Worm (Caenorhabditis elegans): ENCODE measurements around the gene Y43F8B.9.

Gene Y43F8B.9

DNA sequence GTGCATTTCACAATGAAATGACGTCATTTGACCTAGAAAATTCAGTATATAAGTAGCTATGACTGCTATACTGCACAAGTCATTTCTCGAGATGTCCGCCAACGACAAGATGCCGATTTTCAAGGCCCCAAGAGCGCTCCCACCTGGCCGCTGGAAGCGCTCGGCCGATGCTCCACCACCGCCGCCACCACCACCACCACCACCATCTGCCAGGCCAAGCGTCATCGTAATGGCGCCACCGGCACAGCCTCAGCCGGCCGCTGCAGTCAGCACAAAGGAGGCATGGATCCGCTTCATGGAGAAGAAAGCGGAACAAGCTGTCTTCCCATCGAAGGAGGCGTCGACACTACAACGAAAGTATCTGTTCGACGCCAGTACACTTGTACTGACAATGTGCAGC is 7.3 kb downstream of the Y43F8B.9 start, which contains the start of gene Y43F8B.28:
Gene Y43F8B.28 (plus strand): TSS at position 59 of the 400 bp plus-strand sequence.
- peak; percentile 88 for TF ChIP-seq egrh-3 (GFP tag; IDR thresholded peaks at IDR 0.05)
- no peak for TF ChIP-seq Y79H2A.3 (GFP tag; conservative IDR thresholded peaks at IDR 0.05)
- TF ChIP-seq zfh-2 (GFP tag; conservative IDR thresholded peaks at IDR 0.05) = peak; percentile 87
- no peak for TF ChIP-seq unc-62 (GFP tag; optimal IDR thresholded peaks at IDR 0.05)
- TF ChIP-seq lin-26 (GFP tag; IDR thresholded peaks at IDR 0.05) = 0 out of 2 replicates have a peak, but pooled peaks have one; percentile 10

DNA sequence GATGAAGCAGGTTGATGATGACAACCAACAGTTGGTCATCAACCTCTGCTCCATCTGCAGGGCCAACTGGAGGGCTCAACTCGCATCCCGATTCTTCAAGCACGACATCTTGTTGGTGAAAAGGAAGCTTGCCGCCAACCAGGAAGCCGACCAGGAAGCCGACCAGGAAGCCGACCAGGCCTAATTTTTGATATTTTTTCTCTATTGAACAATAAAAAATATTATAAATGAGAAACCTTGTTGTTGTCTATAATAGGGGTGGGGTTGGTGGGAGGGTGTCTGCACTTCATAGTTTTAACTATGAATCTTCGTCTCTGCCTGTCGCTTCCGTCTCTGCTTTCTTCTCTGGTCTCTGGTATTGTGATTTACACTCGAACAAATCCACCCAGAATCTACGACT is 7.7 kb downstream of the Y43F8B.9 start, which contains the start of gene Y43F8B.18:
Gene Y43F8B.18 (plus strand): TSS at position 301 of the 400 bp plus-strand sequence.
- TF ChIP-seq gei-17 (GFP tag; optimal IDR thresholded peaks at IDR 0.05) (no peak), athp-1 (tag; optimal IDR thresholded peaks at IDR 0.05) (no peak), K12H6.12 (tag; optimal IDR thresholded peaks at IDR 0.05) (no peak), snpc-4 (GFP tag; optimal IDR thresholded peaks at IDR 0.05) (no peak), snpc-4 (tag; optimal IDR thresholded peaks at IDR 0.05) (no peak), ztf-22 (GFP tag; optimal IDR thresholded peaks at IDR 0.05) (no peak), ama-1 (optimal IDR thresholded peaks at IDR 0.05) (no peak), ama-1 (GFP tag; optimal IDR thresholded peaks at IDR 0.05) (no peak), let-607 (tag; optimal IDR thresholded peaks at IDR 0.05) (no peak), egl-44 (GFP tag; IDR thresholded peaks at IDR 0.05) (no peak), atf-7 (tag; optimal IDR thresholded peaks at IDR 0.05) (no peak), nfya-1 (tag; optimal IDR thresholded peaks at IDR 0.05; ENCODE audit: borderline replicate concordance, insufficient read depth) (no peak), cebp-1 (GFP tag; IDR thresholded peaks at IDR 0.05) (no peak), cebp-1 (tag; optimal IDR thresholded peaks at IDR 0.05) (no peak), dpff-1 (tag; optimal IDR thresholded peaks at IDR 0.05) (no peak), attf-3 (GFP tag; conservative IDR thresholded peaks at IDR 0.05) (no peak), ceh-100 (GFP tag; IDR thresholded peaks at IDR 0.05) (no peak)

DNA sequence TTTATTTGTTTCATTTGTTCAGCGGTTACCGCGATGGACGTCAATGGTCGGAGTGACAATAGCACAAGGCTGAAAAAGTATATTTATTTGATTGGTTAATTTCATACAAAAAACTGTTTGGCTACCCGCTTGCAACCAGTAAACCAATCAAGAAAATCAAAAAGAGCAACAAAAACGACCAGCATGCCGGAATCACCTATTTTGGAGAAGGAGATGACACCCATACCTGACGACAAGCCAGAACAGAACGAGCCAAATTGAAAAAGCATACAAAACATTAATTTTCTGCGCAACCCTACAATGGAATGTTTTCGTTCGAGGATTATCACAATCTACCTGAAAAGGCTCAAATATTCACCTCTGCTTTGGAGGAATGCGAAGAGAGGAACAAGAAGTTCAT is 12.5 kb downstream of the Y43F8B.9 start, which contains the start of gene Y43F8B.7:
Gene Y43F8B.7 (plus strand): TSS at position 301 of the 400 bp plus-strand sequence.
- TF ChIP-seq F10E7.11 (tag; optimal IDR thresholded peaks at IDR 0.05) (no peak), nfya-1 (tag; optimal IDR thresholded peaks at IDR 0.05; ENCODE audit: borderline replicate concordance, insufficient read depth) (no peak), hsf-1 (GFP tag; IDR thresholded peaks at IDR 0.05) (no peak), lag-1 (GFP tag; IDR thresholded peaks at IDR 0.05) (no peak), mel-28 (tag; optimal IDR thresholded peaks at IDR 0.05; ENCODE audit: borderline replicate concordance) (no peak)

DNA sequence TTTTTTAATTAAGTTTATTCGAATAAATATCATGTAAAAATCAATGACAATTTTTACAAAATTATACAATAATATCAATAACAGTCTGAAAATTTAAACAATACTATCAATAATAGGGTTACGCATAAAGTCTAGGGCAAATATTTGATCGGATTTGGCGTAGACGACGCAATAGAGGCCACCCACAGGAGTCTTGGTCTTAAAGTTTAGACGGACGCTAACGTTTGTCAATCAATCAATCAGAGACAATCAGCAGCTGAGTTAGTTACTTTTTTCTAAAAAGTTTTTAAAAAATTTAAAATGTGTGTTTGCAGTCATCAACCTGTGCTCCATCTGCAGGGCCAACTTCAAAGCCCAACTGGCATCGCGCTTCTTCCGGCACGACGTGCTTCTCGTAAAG is 13.3 kb downstream of the Y43F8B.9 start, which contains the start of gene Y43F8B.29:
Gene Y43F8B.29 (plus strand): TSS at position 301 of the 400 bp plus-strand sequence.
- no peak for TF ChIP-seq let-607 (tag; optimal IDR thresholded peaks at IDR 0.05)
- TF ChIP-seq athp-1 (tag; optimal IDR thresholded peaks at IDR 0.05) = no peak
- no peak for TF ChIP-seq Y53F4B.3 (GFP tag; IDR thresholded peaks at IDR 0.05)
- no peak for TF ChIP-seq ceh-58 (GFP tag; IDR thresholded peaks at IDR 0.05)
- TF ChIP-seq let-526 (GFP tag; IDR thresholded peaks at IDR 0.05) = no peak
- no peak for TF ChIP-seq egl-44 (GFP tag; IDR thresholded peaks at IDR 0.05)
- no peak for TF ChIP-seq tbx-9 (tag; optimal IDR thresholded peaks at IDR 0.05; ENCODE audit: borderline replicate concordance)
- no peak for TF ChIP-seq F57C9.4 (tag; optimal IDR thresholded peaks at IDR 0.05)
- TF ChIP-seq B0336.3 (GFP tag; IDR thresholded peaks at IDR 0.05) = no peak
- TF ChIP-seq egrh-3 (GFP tag; IDR thresholded peaks at IDR 0.05) = no peak
- no peak for TF ChIP-seq nhr-80 (tag; optimal IDR thresholded peaks at IDR 0.05)
- TF ChIP-seq tlf-1 (GFP tag; optimal IDR thresholded peaks at IDR 0.05) = no peak
- TF ChIP-seq ccch-3 (GFP tag; optimal IDR thresholded peaks at IDR 0.05) = no peak
